Worm (Caenorhabditis elegans) whole organism, dauer: ENCODE measurements around the gene R144.11.
"Not testable (repeated sequence)": the region's sequence is repeated elsewhere in the genome, so short reads cannot be mapped to it uniquely, and the experiment has no call there.

Experiments
- unc-62 ChIP-seq: sonication (generic microtip); optimal IDR thresholded peaks from 2 replicates; lab custom pipeline; 2017; ENCODE audit warnings: missing biosample characterization, missing genetic modification reagents, missing genetic modification characterization

The R144.11 gene

ce11 chrIII:5018116-5018689 is 9.6 kb upstream of the R144.11 start, which contains the start of gene wip-1:
Gene wip-1 (plus strand): TSS chrIII:5018639.
- no peak for TF ChIP-seq unc-62 (GFP tag; lab: Kevin White, UChicago)

DNA sequence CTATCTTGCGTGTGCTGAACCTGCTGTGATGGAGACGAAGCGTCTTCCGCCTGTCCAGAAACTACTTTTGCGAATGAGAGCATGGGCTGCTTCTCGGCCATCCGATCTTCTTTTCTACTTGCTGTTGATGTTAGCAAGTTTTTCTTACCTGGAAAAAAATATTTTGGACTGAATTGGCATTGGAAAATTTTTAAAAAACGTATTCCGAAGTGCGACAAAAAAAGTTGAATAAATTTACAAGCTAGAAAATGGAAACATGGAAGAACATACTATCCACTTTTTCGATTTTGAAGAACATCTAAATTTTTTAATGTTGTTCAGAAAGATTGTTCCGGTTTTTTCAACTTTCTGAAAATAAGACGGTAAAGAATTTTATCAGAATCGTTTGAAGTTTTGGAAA is 8.9 kb upstream of the R144.11 start, which contains the start of gene larp-1:
Gene larp-1, minus strand, starts transcription at position 101 of the 400 bp plus-strand sequence.
- TF ChIP-seq unc-62 (GFP tag; lab: Kevin White, UChicago) = no peak

DNA sequence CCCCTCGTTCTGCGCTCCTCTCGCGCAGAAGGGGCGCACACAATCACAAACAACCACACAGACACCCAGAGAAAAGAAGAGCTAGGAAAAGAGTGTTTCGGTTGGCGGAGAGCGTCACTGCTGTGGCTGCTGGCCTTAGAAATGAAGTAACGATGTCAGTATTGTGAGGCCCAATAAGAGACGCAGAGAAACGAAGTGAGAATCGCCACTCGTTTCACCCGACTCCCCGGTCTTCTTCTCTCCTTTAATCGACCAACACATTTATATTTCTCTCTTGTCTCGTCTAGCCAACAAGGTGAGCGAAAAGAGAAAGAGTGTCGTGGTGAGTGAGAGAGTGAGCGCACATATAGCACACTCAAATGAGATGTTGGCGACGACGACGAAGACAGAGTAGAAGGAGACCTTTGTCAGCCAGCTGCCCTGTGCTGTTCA is 5.3 kb upstream of the R144.11 start:
- TF ChIP-seq unc-62 (GFP tag; lab: Kevin White, UChicago) = no peak

ce11 chrIII:5012460-5012859 is 3.8 kb upstream of the R144.11 start:
- TF ChIP-seq unc-62 (GFP tag; lab: Kevin White, UChicago) = no peak

ce11 chrIII:5010723-5011122 is 2.1 kb upstream of the R144.11 start:
- TF ChIP-seq unc-62 (GFP tag; lab: Kevin White, UChicago) = no peak

DNA sequence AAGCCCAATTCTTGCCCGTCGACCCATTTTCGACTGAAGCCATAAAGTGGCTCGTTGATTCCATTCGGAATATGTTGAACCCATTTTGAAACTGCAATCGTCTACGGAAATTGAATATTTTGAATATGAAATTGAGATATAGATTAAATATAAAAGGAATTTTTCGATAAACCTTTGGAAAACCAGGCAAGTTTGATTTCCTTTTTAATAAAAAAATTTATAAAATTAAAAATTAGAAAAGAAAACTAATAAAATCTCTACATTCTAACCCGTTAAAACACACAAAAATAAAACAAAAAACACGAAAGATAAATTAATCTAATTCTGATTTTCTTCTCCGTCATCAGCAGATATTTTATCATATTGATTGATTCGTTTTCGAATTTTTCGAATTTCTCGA is 1.7 kb downstream of the R144.11 start, which contains the start of gene R144.12:
Gene R144.12, minus strand, starts transcription at position 101 of the 400 bp plus-strand sequence.
- TF ChIP-seq unc-62 (GFP tag; lab: Kevin White, UChicago) = no peak

ce11 chrIII:5004621-5005020 is 4.0 kb downstream of the R144.11 start, which contains the start of gene R144.6:
Gene R144.6 (minus strand): TSS chrIII:5004721.
- TF ChIP-seq unc-62 (GFP tag; lab: Kevin White, UChicago) = no peak

DNA sequence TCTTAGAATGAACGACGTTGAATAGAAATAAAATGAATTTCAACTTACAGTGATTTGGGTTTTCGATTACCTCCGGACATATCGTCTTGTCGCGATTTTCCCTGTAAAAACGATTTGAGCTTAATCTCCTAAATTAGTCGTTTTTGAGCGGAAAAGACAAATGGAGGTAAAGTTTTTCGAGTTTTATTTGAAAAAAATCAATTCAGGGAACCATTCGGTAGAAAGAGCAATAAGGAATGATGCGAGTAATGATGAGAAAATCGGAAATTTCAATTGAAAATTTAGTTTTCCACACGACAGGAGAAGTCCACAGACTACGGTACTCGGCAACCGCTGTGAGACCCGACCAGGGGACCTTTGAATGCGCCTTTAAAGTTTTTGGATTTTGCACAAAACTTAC is 6.4 kb downstream of the R144.11 start, which contains the start of gene R144.10:
Gene R144.10, minus strand, starts transcription at position 101 of the 400 bp plus-strand sequence.
- no peak for TF ChIP-seq unc-62 (GFP tag; lab: Kevin White, UChicago)

ce11 chrIII:4998956-4999425 is 9.6 kb downstream of the R144.11 start, which contains the start of gene smcr-8:
Gene smcr-8 (plus strand): TSS chrIII:4999375.
- TF ChIP-seq unc-62 (GFP tag; lab: Kevin White, UChicago) = no peak

ce11 chrIII:4998111-4998859 is 10.3 kb downstream of the R144.11 start, which contains the start of gene tmem-131:
Gene tmem-131 (minus strand): TSS chrIII:4998161.
- no peak for TF ChIP-seq unc-62 (GFP tag; lab: Kevin White, UChicago)

DNA sequence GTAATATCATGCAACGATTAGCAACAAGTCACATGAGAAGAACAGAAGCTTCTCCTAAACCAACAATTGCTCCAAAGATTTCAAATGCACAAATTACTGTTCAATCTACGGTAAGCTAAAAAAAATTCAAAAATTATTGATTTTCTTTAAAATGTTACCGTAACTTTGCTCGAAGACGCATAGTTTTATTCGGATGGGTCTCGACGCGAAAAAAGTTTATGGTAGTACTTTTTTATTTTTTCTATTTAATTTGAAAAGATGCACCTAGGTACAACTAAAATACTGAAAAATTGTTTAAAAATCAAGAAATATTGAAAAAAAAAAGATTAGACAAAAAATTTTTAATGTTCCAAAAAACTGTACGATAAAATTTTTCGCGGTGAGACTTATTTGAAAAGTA is 21.0 kb downstream of the R144.11 start:
- TF ChIP-seq unc-62 (GFP tag; lab: Kevin White, UChicago) = no peak

ce11 chrIII:4986790-4987259 is 21.8 kb downstream of the R144.11 start, which contains the start of the genes C27F2.10 and wdr-60:
Gene C27F2.10 (minus strand): TSS chrIII:4986898.
Gene wdr-60 (plus strand): TSS chrIII:4987209.
- no peak for TF ChIP-seq unc-62 (GFP tag; lab: Kevin White, UChicago)

ce11 chrIII:4984444-4985086 is 24.1 kb downstream of the R144.11 start, which contains the start of gene C27F2.7:
Gene C27F2.7 (minus strand): TSS chrIII:4984494.
- no peak for TF ChIP-seq unc-62 (GFP tag; lab: Kevin White, UChicago)

ce11 chrIII:4983961-4984360 is 24.7 kb downstream of the R144.11 start:
- no peak for TF ChIP-seq unc-62 (GFP tag; lab: Kevin White, UChicago)

DNA sequence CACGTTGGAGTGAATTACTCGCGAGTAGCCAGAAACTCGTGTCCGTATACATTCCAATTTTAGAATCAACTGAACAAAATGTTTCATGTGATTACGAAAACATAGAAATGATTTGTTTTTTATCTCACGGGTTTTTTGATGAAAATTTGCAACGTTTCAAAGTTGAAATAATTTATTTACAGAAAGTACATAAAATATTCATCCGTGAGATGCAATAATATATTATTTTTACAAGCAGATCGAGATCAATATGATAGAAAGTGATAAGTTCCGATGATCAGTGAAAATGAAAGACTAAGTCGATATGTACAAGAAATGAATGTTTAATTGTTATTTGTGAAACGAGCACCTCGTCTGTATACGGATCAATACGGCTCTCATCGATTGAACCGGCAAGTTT is 28.3 kb downstream of the R144.11 start, which contains the start of gene C27F2.6:
Gene C27F2.6, minus strand, starts transcription at position 101 of the 400 bp plus-strand sequence.
- not testable (repeated sequence) for TF ChIP-seq unc-62 (GFP tag; lab: Kevin White, UChicago)
